Fruit fly (Drosophila melanogaster) S2 (cell line): ENCODE data around the gene CG43149.

ENCODE experiments used
- CG8478 ChIP-seq: fragments of >200 bp; optimal IDR thresholded peaks from 2 replicates; lab custom pipeline; 2018
- CTCF ChIP-seq, 2 experiments: fragments of >200 bp; optimal IDR thresholded peaks; 2 replicates each; lab custom pipeline; 2018

- no peak for TF ChIP-seq CG8478 (lab: Kevin White, UChicago)
- TF ChIP-seq CTCF (optimal IDR thresholded peaks at IDR 0.05; lab: Kevin White, UChicago), result no peak
Observed at dm6 chr3L:60050-60449, 5.5 kb upstream of the CG43149 start.
